Worm (Caenorhabditis elegans) whole organism, L2 larva: ENCODE measurements around the gene srw-54.

Experiments
- R02D3.7 ChIP-seq: fragments of 150-350 bp; optimal IDR thresholded peaks from 2 replicates; lab custom pipeline; 2014; ENCODE audit warnings: missing biosample characterization, missing genetic modification characterization
- elt-1 ChIP-seq: fragments of 150-350 bp; optimal IDR thresholded peaks from 2 replicates; lab custom pipeline; 2014; ENCODE audit warnings: missing biosample characterization, missing genetic modification characterization
- unc-62 ChIP-seq: fragments of 150-350 bp; optimal IDR thresholded peaks from 2 replicates; lab custom pipeline; 2014; ENCODE audit warnings: missing biosample characterization, missing genetic modification reagents, missing genetic modification characterization

DNA sequence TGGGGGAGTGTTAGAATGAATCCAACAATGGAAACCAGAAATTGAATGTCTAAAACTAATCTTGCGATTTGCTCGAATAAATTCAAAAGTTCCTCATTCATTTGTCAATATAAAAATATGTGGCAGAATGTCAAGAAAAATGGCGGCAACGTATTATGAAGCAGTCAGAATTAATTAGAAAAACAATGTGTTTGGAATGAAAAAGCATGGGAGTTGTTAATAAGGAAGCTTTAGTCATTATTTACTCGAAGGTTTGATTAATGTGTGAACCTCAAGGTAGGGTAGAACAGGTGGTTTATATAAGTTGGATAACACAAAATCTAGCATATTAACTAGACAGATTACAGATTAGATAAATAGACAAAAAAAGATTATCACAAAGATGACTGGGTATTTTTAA is 27.1 kb downstream of the srw-54 start, which contains the start of gene srw-76:
- TF ChIP-seq elt-1 (no peak), unc-62 (GFP tag; lab: Kevin White, UChicago) (no peak), R02D3.7 (tag; lab: Kevin White, UChicago) (no peak)
